Fruit fly (Drosophila melanogaster) S2 (cell line): Measurements from ENCODE around the gene CG34296.

Source experiments
- CG8478 ChIP-seq: fragments of >200 bp; optimal IDR thresholded peaks from 2 replicates; lab custom pipeline; 2018
- CTCF ChIP-seq, 2 experiments: fragments of >200 bp; optimal IDR thresholded peaks; 2 replicates each; lab custom pipeline; 2018

DNA sequence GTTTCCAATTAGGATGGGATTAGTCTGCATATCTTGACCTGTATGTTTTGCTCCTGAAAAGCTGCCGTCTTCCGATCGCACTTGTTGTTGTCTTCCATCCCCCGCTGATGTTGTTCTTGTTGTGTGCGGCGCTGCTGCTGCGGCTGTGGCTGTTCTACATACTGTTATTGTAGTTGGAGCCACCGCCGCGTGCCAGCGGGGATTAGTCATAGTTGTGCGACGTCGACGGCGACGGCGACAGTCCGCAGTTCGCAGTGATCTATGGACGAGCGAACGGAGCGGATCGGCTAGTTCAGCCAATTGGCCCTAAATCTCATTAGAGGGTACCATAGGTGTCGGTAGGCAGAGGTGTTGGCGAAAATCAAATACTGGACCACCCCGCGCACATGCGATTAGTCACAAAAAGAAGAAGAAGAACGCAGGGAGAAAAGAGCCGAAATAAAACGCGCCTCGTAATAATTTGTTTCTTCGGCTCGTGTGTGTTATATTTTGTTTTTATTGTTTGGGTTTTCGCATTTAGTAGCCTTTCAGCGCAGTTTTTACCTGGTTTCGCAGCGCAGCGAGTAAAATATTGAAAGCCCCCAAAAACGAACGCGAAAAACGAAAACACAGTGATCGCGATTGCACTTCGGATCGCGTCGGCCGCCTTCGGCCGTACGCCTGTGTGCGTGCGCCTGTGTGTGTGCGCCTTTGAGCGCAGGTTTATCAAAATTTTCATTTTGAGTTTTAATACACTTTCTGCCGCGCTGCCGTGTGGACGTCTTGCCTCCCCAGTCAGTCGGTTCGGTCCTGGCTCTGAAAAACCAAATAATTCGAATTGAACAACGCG, 43.1 kb downstream of the CG34296 start, which contains the start of gene kay:
- TF ChIP-seq CTCF (optimal IDR thresholded peaks at IDR 0.05; lab: Kevin White, UChicago) (no peak), CG8478 (lab: Kevin White, UChicago) (no peak)
